Worm (Caenorhabditis elegans): ENCODE results near the gene hpl-1.

hpl-1 gene

DNA sequence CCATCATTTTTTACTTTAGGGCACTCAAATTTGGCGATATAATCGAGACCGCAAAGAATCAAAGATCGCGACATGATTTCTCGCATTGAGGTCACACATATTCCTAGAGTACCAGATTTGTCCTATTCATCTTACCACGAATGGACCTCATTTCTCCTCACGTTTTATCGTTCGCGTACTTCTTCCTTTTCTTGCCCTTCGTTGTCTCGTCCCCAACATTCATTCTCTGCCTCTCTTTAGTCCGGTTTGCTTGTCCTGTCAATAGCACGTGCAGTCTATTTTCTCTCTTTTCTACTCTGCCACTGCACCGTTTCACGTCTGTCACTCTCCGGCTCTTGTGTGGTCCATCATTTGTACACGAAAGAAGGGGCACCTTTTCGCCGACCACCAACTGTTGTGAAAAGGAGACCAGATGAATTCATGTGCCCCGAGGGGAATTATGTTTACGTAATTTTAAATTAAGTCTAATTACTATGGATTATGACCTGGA lies 6.2 kb downstream of the hpl-1 start (continued):
- no peak for TF ChIP-seq hlh-13 (GFP tag; optimal IDR thresholded peaks at IDR 0.05)
- TF ChIP-seq pha-2 (tag; optimal IDR thresholded peaks at IDR 0.05) = no peak
- peak; percentile 41 for TF ChIP-seq unc-42 (tag; optimal IDR thresholded peaks at IDR 0.05)
- TF ChIP-seq ceh-45 (GFP tag; IDR thresholded peaks at IDR 0.05) = no peak
- peak; percentile 12 for TF ChIP-seq ref-2 (tag; optimal IDR thresholded peaks at IDR 0.05)
- TF ChIP-seq C08G9.2 (tag; optimal IDR thresholded peaks at IDR 0.05) = no peak
- no peak for TF ChIP-seq odd-2 (tag; optimal IDR thresholded peaks at IDR 0.05)
- TF ChIP-seq dmd-4 (tag; optimal IDR thresholded peaks at IDR 0.05; ENCODE audit: borderline replicate concordance) = peak; percentile 29
- no peak for TF ChIP-seq mec-3 (tag; optimal IDR thresholded peaks at IDR 0.05; ENCODE audit: borderline replicate concordance)
- TF ChIP-seq ceh-19 (GFP tag; optimal IDR thresholded peaks at IDR 0.05) = peak; percentile 16
- no peak for TF ChIP-seq syd-9 (tag; optimal IDR thresholded peaks at IDR 0.05)
- no peak for TF ChIP-seq pqm-1 (tag; optimal IDR thresholded peaks at IDR 0.05)
- TF ChIP-seq dve-1 (tag; optimal IDR thresholded peaks at IDR 0.05) = peak; percentile 10
- peak; percentile 70 for TF ChIP-seq nfya-1 (tag; optimal IDR thresholded peaks at IDR 0.05)
- no peak for TF ChIP-seq C38D4.7 (GFP tag; optimal IDR thresholded peaks at IDR 0.05)

DNA sequence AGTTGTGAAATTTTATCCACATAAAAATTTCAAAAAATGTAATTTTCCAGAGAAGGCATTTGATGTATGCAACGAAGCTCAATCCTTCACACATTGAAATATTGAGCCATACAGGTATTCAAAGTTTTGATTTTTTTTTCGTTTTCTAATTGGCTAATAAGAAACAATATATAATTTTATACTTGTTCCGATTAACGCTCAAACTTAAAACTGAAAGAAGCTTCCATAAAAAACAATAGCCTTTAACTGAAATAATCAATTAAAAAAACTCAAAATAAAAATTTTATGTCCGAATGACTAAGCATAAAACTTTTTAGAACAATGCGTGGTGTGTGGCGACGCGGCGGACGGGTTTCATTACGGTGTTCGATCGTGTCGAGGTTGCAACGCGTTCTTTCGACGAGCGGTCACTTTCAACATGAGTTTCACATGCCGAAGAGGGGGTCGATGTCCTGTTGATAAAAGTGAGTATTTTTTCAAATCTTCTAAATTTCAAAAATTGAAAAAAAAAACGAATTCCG lies 6.8 kb downstream of the hpl-1 start, which contains the start of gene nhr-32:
Gene nhr-32 (plus strand): TSS at position 51 of the 521 bp plus-strand sequence.
- no peak for TF ChIP-seq eyg-1 (tag; optimal IDR thresholded peaks at IDR 0.05)
- TF ChIP-seq F13H6.1 (tag; optimal IDR thresholded peaks at IDR 0.05) = no peak
- no peak for TF ChIP-seq rnt-1 (tag; optimal IDR thresholded peaks at IDR 0.05)
- TF ChIP-seq ceh-31 (tag; optimal IDR thresholded peaks at IDR 0.05) = no peak
- no peak for TF ChIP-seq tbx-2 (tag; optimal IDR thresholded peaks at IDR 0.05)
- TF ChIP-seq hlh-15 (tag; optimal IDR thresholded peaks at IDR 0.05) = no peak

DNA sequence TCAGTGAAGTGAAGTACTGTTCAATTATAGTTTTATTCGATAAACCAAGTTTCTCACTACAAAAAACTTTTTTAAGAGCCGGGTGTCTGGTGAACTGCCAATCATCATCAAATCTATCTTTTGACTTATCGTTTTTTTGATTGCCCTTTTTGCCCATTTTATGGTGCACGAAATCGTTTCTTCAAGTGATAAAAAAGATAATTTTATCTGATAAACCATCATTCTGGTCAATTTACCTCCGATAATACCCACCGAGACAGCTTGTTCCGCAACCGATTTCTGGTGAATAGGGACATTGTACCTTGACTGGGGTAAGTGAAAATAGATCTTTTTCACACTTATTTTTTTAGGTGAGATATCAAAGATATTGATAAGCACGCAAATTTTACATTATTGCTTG lies 12.4 kb downstream of the hpl-1 start, which contains the start of gene K08H2.10:
Gene K08H2.10 (plus strand): TSS at position 230 of the 400 bp plus-strand sequence.
- TF ChIP-seq Y22D7AL.16 (tag; optimal IDR thresholded peaks at IDR 0.05) = no peak
- peak; percentile 92 for TF ChIP-seq elt-2 (tag; optimal IDR thresholded peaks at IDR 0.05)

DNA sequence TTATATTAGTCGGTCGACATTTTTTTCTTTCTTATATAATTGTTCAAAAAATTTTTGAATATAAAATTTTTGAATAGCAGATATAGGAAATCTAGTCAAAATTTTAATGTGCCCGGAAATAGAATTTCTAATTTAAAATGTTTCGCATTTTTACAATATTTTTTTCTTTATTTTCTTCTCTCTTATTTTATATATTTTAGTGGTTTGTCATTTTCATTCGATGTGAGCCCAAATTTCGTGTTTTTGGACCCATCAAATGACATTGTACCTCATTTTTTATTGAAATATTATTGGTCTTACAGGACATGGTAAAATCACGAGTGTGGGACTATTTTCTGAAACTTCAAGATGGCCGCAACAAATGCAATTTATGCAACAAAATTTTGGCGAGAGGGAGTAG lies 17.0 kb downstream of the hpl-1 start, which contains the start of gene K09A11.1:
Gene K09A11.1 (plus strand): TSS at position 301 of the 400 bp plus-strand sequence.
- no peak for TF ChIP-seq unc-86 (tag; optimal IDR thresholded peaks at IDR 0.05)
- no peak for TF ChIP-seq ets-4 (tag; optimal IDR thresholded peaks at IDR 0.05)
- no peak for TF ChIP-seq pha-2 (tag; optimal IDR thresholded peaks at IDR 0.05)
- no peak for TF ChIP-seq hlh-15 (tag; optimal IDR thresholded peaks at IDR 0.05)
- no peak for TF ChIP-seq ceh-31 (tag; optimal IDR thresholded peaks at IDR 0.05)
- no peak for TF ChIP-seq syd-9 (tag; optimal IDR thresholded peaks at IDR 0.05)
- TF ChIP-seq ceh-19 (GFP tag; optimal IDR thresholded peaks at IDR 0.05) = no peak
- TF ChIP-seq fkh-6 (tag; optimal IDR thresholded peaks at IDR 0.05) = no peak
- TF ChIP-seq rnt-1 (tag; optimal IDR thresholded peaks at IDR 0.05) = no peak
- no peak for TF ChIP-seq tbx-7 (tag; optimal IDR thresholded peaks at IDR 0.05)
- no peak for TF ChIP-seq hlh-30 (tag; optimal IDR thresholded peaks at IDR 0.05; ENCODE audit: insufficient read depth)
- no peak for TF ChIP-seq K09A11.1 (tag; optimal IDR thresholded peaks at IDR 0.05; ENCODE audit: insufficient read depth)
- TF ChIP-seq tbx-2 (tag; optimal IDR thresholded peaks at IDR 0.05) = no peak
- no peak for TF ChIP-seq dmd-4 (tag; optimal IDR thresholded peaks at IDR 0.05; ENCODE audit: borderline replicate concordance)
- no peak for TF ChIP-seq K02D7.2 (tag; optimal IDR thresholded peaks at IDR 0.05)
- no peak for TF ChIP-seq ceh-34 (tag; optimal IDR thresholded peaks at IDR 0.05)

DNA sequence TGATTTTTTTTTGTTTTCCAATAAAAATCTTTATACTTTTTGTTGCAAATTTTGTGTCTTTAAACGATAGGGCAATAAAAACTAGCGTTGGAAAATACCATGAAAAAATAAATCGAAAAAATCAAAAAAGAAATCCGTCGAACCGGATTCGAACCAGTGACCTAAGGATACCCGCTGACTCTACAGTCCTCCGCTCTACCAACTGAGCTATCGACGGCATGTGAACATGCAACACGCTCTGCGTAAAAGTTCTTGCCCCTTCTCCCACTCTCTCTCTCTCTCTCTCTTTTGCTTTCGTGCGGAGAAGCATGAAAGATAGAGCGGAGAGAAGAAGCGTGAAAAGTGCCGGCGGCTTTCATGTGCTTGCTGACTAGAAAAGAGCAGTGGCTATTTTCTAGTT lies 19.4 kb downstream of the hpl-1 start:
- no peak for TF ChIP-seq ceh-22 (tag; optimal IDR thresholded peaks at IDR 0.05)
- no peak for TF ChIP-seq elt-4 (tag; optimal IDR thresholded peaks at IDR 0.05)
- peak; percentile 62 for TF ChIP-seq hlh-13 (GFP tag; optimal IDR thresholded peaks at IDR 0.05)
- TF ChIP-seq syd-9 (tag; optimal IDR thresholded peaks at IDR 0.05) = peak; percentile 64
- TF ChIP-seq sox-4 (tag; optimal IDR thresholded peaks at IDR 0.05) = peak; percentile 81
- TF ChIP-seq ama-1 (optimal IDR thresholded peaks at IDR 0.05) = no peak
- peak; percentile 83 for TF ChIP-seq hlh-6 (tag; optimal IDR thresholded peaks at IDR 0.05)
- peak; percentile 68 for TF ChIP-seq sox-2 (GFP tag; IDR thresholded peaks at IDR 0.05)
- TF ChIP-seq eyg-1 (tag; optimal IDR thresholded peaks at IDR 0.05) = peak; percentile 64
- no peak for TF ChIP-seq pha-4 (tag; optimal IDR thresholded peaks at IDR 0.05)
- TF ChIP-seq ceh-19 (GFP tag; optimal IDR thresholded peaks at IDR 0.05) = peak; percentile 86
- peak; percentile 63 for TF ChIP-seq ceh-6 (GFP tag; optimal IDR thresholded peaks at IDR 0.05)
- peak; percentile 69 for TF ChIP-seq F13H6.1 (tag; optimal IDR thresholded peaks at IDR 0.05)
- TF ChIP-seq unc-3 (GFP tag; conservative IDR thresholded peaks at IDR 0.05) = peak; percentile 87
- peak; percentile 67 for TF ChIP-seq unc-3 (tag; optimal IDR thresholded peaks at IDR 0.05)
- peak; percentile 76 for TF ChIP-seq ztf-16 (tag; optimal IDR thresholded peaks at IDR 0.05)
- peak; percentile 78 for TF ChIP-seq pat-9 (tag; optimal IDR thresholded peaks at IDR 0.05)
- peak; percentile 71 for TF ChIP-seq nhr-232 (tag; optimal IDR thresholded peaks at IDR 0.05)
- peak; percentile 41 for TF ChIP-seq tbx-2 (tag; optimal IDR thresholded peaks at IDR 0.05)

Data from whole organism, late embryonic.